Fruit fly (Drosophila melanogaster) whole organism, embryonic: Measurements from ENCODE around the gene CG31871.

Experiments used
- Atf-2 ChIP-seq: fragments of 200-800 bp; sonication (Bioruptor generic); optimal IDR thresholded peaks from 2 replicates; lab custom pipeline; 2016; ENCODE audit warnings: missing biosample characterization, missing genetic modification characterization
- CG10654 ChIP-seq: fragments of 200-800 bp; sonication (Bioruptor generic); optimal IDR thresholded peaks from 2 replicates; lab custom pipeline; 2016; ENCODE audit warnings: missing biosample characterization, missing genetic modification characterization
- CG11695 ChIP-seq: fragments of 200-800 bp; sonication (Bioruptor generic); IDR thresholded peaks from 3 replicates; pipeline ENCODE4 v1.3.6; 2022; ENCODE audit warnings: missing biosample characterization, missing genetic modification characterization
- CG11723 ChIP-seq: fragments of 200-800 bp; sonication (Bioruptor generic); optimal IDR thresholded peaks from 2 replicates; lab custom pipeline; 2017; ENCODE audit warnings: missing biosample characterization, mild to moderate bottlenecking, missing genetic modification characterization
- CG12942 ChIP-seq: fragments of 200-800 bp; sonication (Bioruptor generic); optimal IDR thresholded peaks from 3 replicates; lab custom pipeline; 2016; ENCODE audit warnings: missing biosample characterization, missing genetic modification characterization
- CG14050 ChIP-seq: fragments of 200-800 bp; sonication (Bioruptor generic); IDR thresholded peaks from 3 replicates; pipeline ENCODE4 v1.3.6; 2022; ENCODE audit warnings: missing biosample characterization, missing genetic modification characterization
- CG15011 ChIP-seq: fragments of 200-800 bp; sonication (Bioruptor generic); optimal IDR thresholded peaks from 3 replicates; lab custom pipeline; 2018; ENCODE audit warnings: missing biosample characterization, mild to moderate bottlenecking, missing genetic modification characterization
- CG15514 ChIP-seq: fragments of 200-800 bp; sonication (Bioruptor generic); optimal IDR thresholded peaks from 3 replicates; lab custom pipeline; 2017; ENCODE audit warnings: missing biosample characterization, missing genetic modification characterization, mild to moderate bottlenecking, moderate library complexity, missing genetic modification reagents
- CG1603 ChIP-seq: fragments of 200-800 bp; sonication (Bioruptor generic); optimal IDR thresholded peaks from 2 replicates; lab custom pipeline; 2019; ENCODE audit warnings: missing biosample characterization, mild to moderate bottlenecking, missing genetic modification characterization, moderate library complexity
- CG1647 ChIP-seq: fragments of 200-800 bp; sonication (Bioruptor generic); optimal IDR thresholded peaks from 3 replicates; lab custom pipeline; 2016; ENCODE audit warnings: missing biosample characterization, missing genetic modification characterization
- CG16813 ChIP-seq: fragments of 200-800 bp; sonication (Bioruptor generic); IDR thresholded peaks from 3 replicates; pipeline ENCODE4 v1.3.6; 2022; ENCODE audit warnings: missing biosample characterization, missing genetic modification characterization; ENCODE audit not compliant: partially characterized antibody
- CG17912 ChIP-seq: fragments of 200-800 bp; sonication (Bioruptor generic); optimal IDR thresholded peaks from 2 replicates; lab custom pipeline; 2018; ENCODE audit warnings: missing biosample characterization, mild to moderate bottlenecking, missing genetic modification characterization
- CG1832 ChIP-seq: fragments of 200-800 bp; sonication (Bioruptor generic); optimal IDR thresholded peaks from 2 replicates; lab custom pipeline; 2017; ENCODE audit warnings: missing biosample characterization, mild to moderate bottlenecking, missing genetic modification characterization, inconsistent platforms
- CG2129 ChIP-seq: fragments of 200-800 bp; sonication (Bioruptor generic); IDR thresholded peaks from 2 replicates; pipeline ENCODE4 v1.3.6; 2022; ENCODE audit warnings: missing biosample characterization, missing genetic modification characterization; ENCODE audit not compliant: partially characterized antibody
- CG3407 ChIP-seq: fragments of 200-800 bp; sonication (Bioruptor generic); optimal IDR thresholded peaks from 2 replicates; lab custom pipeline; 2018; ENCODE audit warnings: missing biosample characterization, mild to moderate bottlenecking, missing genetic modification characterization
- CG4424 ChIP-seq: fragments of 200-800 bp; sonication (Bioruptor generic); optimal IDR thresholded peaks from 3 replicates; lab custom pipeline; 2016; ENCODE audit warnings: missing biosample characterization, missing genetic modification characterization
- CG7556 ChIP-seq: fragments of 200-800 bp; sonication (Bioruptor generic); optimal IDR thresholded peaks from 2 replicates; lab custom pipeline; 2017; ENCODE audit warnings: missing biosample characterization, mild to moderate bottlenecking, missing genetic modification characterization
- CG8924 ChIP-seq: fragments of 200-800 bp; optimal IDR thresholded peaks from 3 replicates; lab custom pipeline; 2019; ENCODE audit warnings: missing biosample characterization, mild to moderate bottlenecking, missing genetic modification characterization, moderate library complexity
- CkIIα-i1 ChIP-seq: fragments of 200-800 bp; sonication (Bioruptor generic); IDR thresholded peaks from 2 replicates; pipeline ENCODE4 v1.3.6; 2022; ENCODE audit warnings: missing biosample characterization, missing genetic modification characterization
- CoRest ChIP-seq: fragments of 200-800 bp; sonication (Bioruptor generic); optimal IDR thresholded peaks from 3 replicates; lab custom pipeline; 2018; ENCODE audit warnings: missing biosample characterization, mild to moderate bottlenecking, missing genetic modification characterization, moderate library complexity
- ERR ChIP-seq: fragments of 200-800 bp; sonication (Bioruptor generic); optimal IDR thresholded peaks from 2 replicates; lab custom pipeline; 2016; ENCODE audit warnings: missing biosample characterization, missing genetic modification characterization
- Gug ChIP-seq: fragments of 200-800 bp; sonication (Bioruptor generic); IDR thresholded peaks from 4 replicates; pipeline ENCODE4 v1.3.6; 2022; ENCODE audit warnings: missing biosample characterization, missing genetic modification characterization
- HLHmδ ChIP-seq: fragments of 200-800 bp; sonication (Bioruptor generic); optimal IDR thresholded peaks from 2 replicates; lab custom pipeline; 2018; ENCODE audit warnings: missing biosample characterization, mild to moderate bottlenecking, missing genetic modification characterization, moderate library complexity
- MBD-R2 ChIP-seq: fragments of 200-800 bp; sonication (Bioruptor generic); IDR thresholded peaks from 2 replicates; pipeline ENCODE4 v1.3.6; 2022; ENCODE audit warnings: missing biosample characterization, missing genetic modification characterization
- Med ChIP-seq: fragments of 200-800 bp; sonication (Bioruptor generic); peaks from one replicate; lab custom pipeline; 2016; ENCODE audit warnings: missing biosample characterization, missing genetic modification characterization, mild to moderate bottlenecking, inconsistent platforms, moderate library complexity
- Meics ChIP-seq: fragments of 200-800 bp; sonication (Bioruptor generic); optimal IDR thresholded peaks from 2 replicates; lab custom pipeline; 2017; ENCODE audit warnings: missing biosample characterization, mild to moderate bottlenecking, missing genetic modification characterization
- Mes4 ChIP-seq: fragments of 200-800 bp; sonication (Bioruptor generic); optimal IDR thresholded peaks from 2 replicates; lab custom pipeline; 2016; ENCODE audit warnings: missing biosample characterization, missing genetic modification characterization
- Sin3A ChIP-seq: fragments of >200 bp; optimal IDR thresholded peaks from 2 replicates; lab custom pipeline; 2018
- Xrp1 ChIP-seq: fragments of 200-800 bp; sonication (Bioruptor generic); IDR thresholded peaks from 2 replicates; pipeline ENCODE4 v1.3.6; 2022; ENCODE audit warnings: missing biosample characterization, missing genetic modification characterization
- amos ChIP-seq: fragments of 200-800 bp; sonication (Bioruptor generic); IDR thresholded peaks from 2 replicates; pipeline ENCODE4 v1.3.6; 2022; ENCODE audit warnings: missing biosample characterization, missing genetic modification characterization; ENCODE audit not compliant: partially characterized antibody
- aop ChIP-seq: fragments of 200-800 bp; sonication (Bioruptor generic); IDR thresholded peaks from 2 replicates; pipeline ENCODE4 v1.3.6; 2022; ENCODE audit warnings: missing biosample characterization, missing genetic modification characterization
- ap ChIP-seq: fragments of 200-800 bp; sonication (Bioruptor generic); IDR thresholded peaks from 2 replicates; pipeline ENCODE4 v1.3.6; 2022; ENCODE audit warnings: missing biosample characterization, missing genetic modification characterization
- ash1 ChIP-seq: fragments of 200-800 bp; sonication (Bioruptor generic); optimal IDR thresholded peaks from 2 replicates; lab custom pipeline; 2018; ENCODE audit warnings: missing biosample characterization, mild to moderate bottlenecking, missing genetic modification characterization
- az2 ChIP-seq: fragments of 200-800 bp; sonication (Bioruptor generic); optimal IDR thresholded peaks from 3 replicates; lab custom pipeline; 2016; ENCODE audit warnings: missing biosample characterization, missing genetic modification characterization
- chm ChIP-seq: fragments of 200-800 bp; sonication (Bioruptor generic); IDR thresholded peaks from 2 replicates; pipeline ENCODE4 v1.3.6; 2022; ENCODE audit warnings: missing biosample characterization, missing genetic modification characterization
- ci ChIP-seq: fragments of 200-800 bp; sonication (Bioruptor generic); IDR thresholded peaks from 3 replicates; pipeline ENCODE4 v1.3.6; 2022; ENCODE audit warnings: missing biosample characterization, missing genetic modification characterization
- crc ChIP-seq: fragments of 200-800 bp; sonication (Bioruptor generic); optimal IDR thresholded peaks from 2 replicates; lab custom pipeline; 2016; ENCODE audit warnings: missing biosample characterization, missing genetic modification characterization
- fd96Cb ChIP-seq: fragments of 200-800 bp; sonication (Bioruptor generic); optimal IDR thresholded peaks from 2 replicates; lab custom pipeline; 2018; ENCODE audit warnings: missing biosample characterization, mild to moderate bottlenecking, missing genetic modification characterization, moderate library complexity
- fru ChIP-seq: fragments of >200 bp; optimal IDR thresholded peaks from 2 replicates; lab custom pipeline; 2017
- ken ChIP-seq: fragments of 200-800 bp; sonication (Bioruptor generic); IDR thresholded peaks from 3 replicates; pipeline ENCODE4 v1.3.6; 2022; ENCODE audit warnings: missing biosample characterization, missing genetic modification characterization
- oc ChIP-seq: fragments of 200-800 bp; sonication (Bioruptor generic); optimal IDR thresholded peaks from 2 replicates; lab custom pipeline; 2018; ENCODE audit warnings: missing biosample characterization, mild to moderate bottlenecking, missing genetic modification characterization, moderate library complexity
- onecut ChIP-seq: fragments of 200-800 bp; sonication (Bioruptor generic); IDR thresholded peaks from 2 replicates; pipeline ENCODE4 v1.3.6; 2022; ENCODE audit warnings: missing biosample characterization, missing genetic modification characterization
- p53 ChIP-seq: fragments of 200-800 bp; sonication (Bioruptor generic); optimal IDR thresholded peaks from 2 replicates; lab custom pipeline; 2016; ENCODE audit warnings: missing biosample characterization, missing genetic modification characterization
- pita ChIP-seq: fragments of 200-800 bp; sonication (Bioruptor generic); optimal IDR thresholded peaks from 2 replicates; lab custom pipeline; 2017; ENCODE audit warnings: missing biosample characterization, mild to moderate bottlenecking, missing genetic modification characterization
- pnt ChIP-seq: fragments of 200-800 bp; sonication (Bioruptor generic); optimal IDR thresholded peaks from 3 replicates; lab custom pipeline; 2016; ENCODE audit warnings: missing biosample characterization, missing genetic modification characterization
- repo ChIP-seq: fragments of 200-800 bp; sonication (Bioruptor generic); optimal IDR thresholded peaks from 2 replicates; lab custom pipeline; 2016; ENCODE audit warnings: missing biosample characterization, missing genetic modification characterization
- schlank ChIP-seq: fragments of 200-800 bp; sonication (Bioruptor generic); optimal IDR thresholded peaks from 2 replicates; lab custom pipeline; 2018; ENCODE audit warnings: missing biosample characterization, mild to moderate bottlenecking, missing genetic modification characterization
- sd ChIP-seq: fragments of 200-800 bp; sonication (Bioruptor generic); optimal IDR thresholded peaks from 3 replicates; lab custom pipeline; 2018; ENCODE audit warnings: missing biosample characterization, mild to moderate bottlenecking, missing genetic modification characterization, moderate library complexity
- slou ChIP-seq: fragments of 200-800 bp; sonication (Bioruptor generic); optimal IDR thresholded peaks from 3 replicates; lab custom pipeline; 2016; ENCODE audit warnings: missing biosample characterization, missing genetic modification characterization
- trh ChIP-seq: fragments of 200-800 bp; sonication (Bioruptor generic); optimal IDR thresholded peaks from 2 replicates; lab custom pipeline; 2016; ENCODE audit warnings: missing biosample characterization, missing genetic modification characterization
- zen2 ChIP-seq: fragments of 200-800 bp; sonication (Bioruptor generic); IDR thresholded peaks from 3 replicates; pipeline ENCODE4 v1.3.6; 2022; ENCODE audit warnings: missing biosample characterization, missing genetic modification characterization; ENCODE audit not compliant: partially characterized antibody

CG31871 gene

dm6 chr2L:10614660-10615479, 47.0 kb upstream of the CG31871 start (continued):
- TF ChIP-seq MBD-R2 (GFP tag; lab: Robert Waterston, UW) = no peak
- TF ChIP-seq repo (GFP tag; lab: Kevin White, UChicago) = no peak
- TF ChIP-seq ken (GFP tag; lab: Robert Waterston, UW) = 0 out of 3 replicates have a peak, but pooled peaks have one; percentile 37
- TF ChIP-seq CG8924 (tag; lab: Kevin White, UChicago) = no peak
- no peak for TF ChIP-seq ap (GFP tag; lab: Robert Waterston, UW)
- no peak for TF ChIP-seq CG12942 (GFP tag; lab: Kevin White, UChicago)
- peak; percentile 57 for TF ChIP-seq Med
- no peak for TF ChIP-seq schlank (tag; lab: Kevin White, UChicago)
- TF ChIP-seq ci (GFP tag; lab: Robert Waterston, UW) = 0 out of 3 replicates have a peak, but pooled peaks have one; percentile 50
- TF ChIP-seq CG15011 (GFP tag; lab: Kevin White, UChicago) = no peak
- peak; percentile 44 for TF ChIP-seq sd (tag; lab: Kevin White, UChicago)
- no peak for TF ChIP-seq CG10654 (GFP tag; lab: Kevin White, UChicago)
- TF ChIP-seq pita (GFP tag; lab: Kevin White, UChicago) = no peak
- no peak for TF ChIP-seq zen2 (GFP tag; lab: Robert Waterston, UW)
- TF ChIP-seq ERR (GFP tag; lab: Kevin White, UChicago) = no peak
- TF ChIP-seq ash1 (GFP tag; lab: Kevin White, UChicago) = no peak
- TF ChIP-seq Sin3A (lab: Kevin White, UChicago) = no peak
- TF ChIP-seq Xrp1 (GFP tag; lab: Robert Waterston, UW) = peak; percentile 20; the same call in 1 of the 2 replicates
- TF ChIP-seq CG1647 (GFP tag; lab: Kevin White, UChicago) = no peak
- TF ChIP-seq CG1603 (tag; lab: Kevin White, UChicago) = peak; percentile 16
- TF ChIP-seq HLHmδ (GFP tag; lab: Kevin White, UChicago) = no peak
- no peak for TF ChIP-seq pnt (GFP tag; lab: Kevin White, UChicago)
- no peak for TF ChIP-seq CG15514 (GFP tag; lab: Kevin White, UChicago)
- TF ChIP-seq CG2129 (GFP tag; lab: Robert Waterston, UW) = no peak
- no peak for TF ChIP-seq fru (lab: Kevin White, UChicago)
- TF ChIP-seq crc (GFP tag; lab: Kevin White, UChicago) = no peak
- no peak for TF ChIP-seq CG4424 (GFP tag; lab: Kevin White, UChicago)
- no peak for TF ChIP-seq trh (GFP tag; lab: Kevin White, UChicago)
- TF ChIP-seq Mes4 (GFP tag; lab: Kevin White, UChicago) = peak; percentile 18
- no peak for TF ChIP-seq chm (GFP tag; lab: Robert Waterston, UW)
- no peak for TF ChIP-seq aop (GFP tag; lab: Robert Waterston, UW)
- no peak for TF ChIP-seq CG11723 (GFP tag; lab: Kevin White, UChicago)
- TF ChIP-seq oc (tag; lab: Kevin White, UChicago) = no peak
- TF ChIP-seq amos (GFP tag; lab: Robert Waterston, UW) = no peak
- TF ChIP-seq onecut (GFP tag; lab: Robert Waterston, UW) = 0 out of 2 replicates have a peak, but pooled peaks have one; percentile 23
- TF ChIP-seq p53 (GFP tag; lab: Kevin White, UChicago) = no peak
- TF ChIP-seq CG14050 (GFP tag; lab: Robert Waterston, UW) = no peak
- TF ChIP-seq fd96Cb (tag; lab: Kevin White, UChicago) = no peak
- no peak for TF ChIP-seq CG11695 (GFP tag; lab: Robert Waterston, UW)
- no peak for TF ChIP-seq CkIIα-i1 (GFP tag; lab: Robert Waterston, UW)
- TF ChIP-seq CoRest (tag; lab: Kevin White, UChicago) = no peak
- TF ChIP-seq CG16813 = no peak
- TF ChIP-seq slou (GFP tag; lab: Kevin White, UChicago) = no peak
- no peak for TF ChIP-seq CG1832 (GFP tag; lab: Kevin White, UChicago)
- no peak for TF ChIP-seq CG7556 (GFP tag; lab: Kevin White, UChicago)
- TF ChIP-seq az2 (GFP tag; lab: Kevin White, UChicago) = no peak
- TF ChIP-seq Atf-2 (GFP tag; lab: Kevin White, UChicago) = no peak
- no peak for TF ChIP-seq Meics (GFP tag; lab: Kevin White, UChicago)
- TF ChIP-seq CG17912 (GFP tag; lab: Kevin White, UChicago) = no peak
- no peak for TF ChIP-seq CG3407 (GFP tag; lab: Kevin White, UChicago)
- TF ChIP-seq Gug (GFP tag; lab: Robert Waterston, UW) = no peak
